Fruit fly (Drosophila melanogaster): Measurements from ENCODE around the gene wake.

dm6 chr3R:22596450-22596849, 43.2 kb upstream of the wake start:
- no peak for TF ChIP-seq CG8478 (optimal IDR thresholded peaks at IDR 0.05)
- no peak for TF ChIP-seq CTCF (optimal IDR thresholded peaks at IDR 0.05)
